Worm (Caenorhabditis elegans) whole organism, dauer: ENCODE results near the gene asp-2.

Experiments used
- unc-62 ChIP-seq: sonication (generic microtip); optimal IDR thresholded peaks from 2 replicates; lab custom pipeline; 2017; ENCODE audit warnings: missing biosample characterization, missing genetic modification reagents, missing genetic modification characterization

The asp-2 gene

ce11 chrV:9222819-9223218, 19.9 kb downstream of the asp-2 start:
- no peak for TF ChIP-seq unc-62 (GFP tag; lab: Kevin White, UChicago)

- TF ChIP-seq unc-62 (GFP tag; lab: Kevin White, UChicago), result no peak
Measured at ce11 chrV:9224377-9224776, 21.5 kb downstream of the asp-2 start.

- TF ChIP-seq unc-62 (GFP tag; lab: Kevin White, UChicago), result no peak
Measured at ce11 chrV:9224981-9225380, 22.1 kb downstream of the asp-2 start.

- TF ChIP-seq unc-62 (GFP tag; lab: Kevin White, UChicago), result no peak
Measured at ce11 chrV:9225675-9226144, 22.8 kb downstream of the asp-2 start, which contains the start of gene F07C3.2. F07C3.2 (plus strand) TSS chrV:9226094.

- no peak for TF ChIP-seq unc-62 (GFP tag; lab: Kevin White, UChicago)
Measured at ce11 chrV:9232296-9232695, 29.4 kb downstream of the asp-2 start, which contains the start of gene F07C3.3. F07C3.3 (minus strand) TSS chrV:9232396.

- no peak for TF ChIP-seq unc-62 (GFP tag; lab: Kevin White, UChicago)
Measured at ce11 chrV:9243171-9243996, 40.5 kb downstream of the asp-2 start, which contains the start of gene glo-4. glo-4 (minus strand) TSS chrV:9243221.

ce11 chrV:9246260-9246659, 43.4 kb downstream of the asp-2 start, which contains the start of gene aat-2:
aat-2 (minus strand) TSS chrV:9246360.
- no peak for TF ChIP-seq unc-62 (GFP tag; lab: Kevin White, UChicago)

ce11 chrV:9247416-9247815, 44.5 kb downstream of the asp-2 start:
- TF ChIP-seq unc-62 (GFP tag; lab: Kevin White, UChicago), result no peak

- TF ChIP-seq unc-62 (GFP tag; lab: Kevin White, UChicago), result no peak
Measured at ce11 chrV:9249206-9249605, 46.3 kb downstream of the asp-2 start, which contains the start of gene str-94. str-94 (minus strand) TSS chrV:9249306.

ce11 chrV:9249932-9250331, 47.1 kb downstream of the asp-2 start, which contains the start of gene ptd-2:
ptd-2 (plus strand) TSS chrV:9250232.
- TF ChIP-seq unc-62 (GFP tag; lab: Kevin White, UChicago), result no peak

ce11 chrV:9254012-9254696, 51.3 kb downstream of the asp-2 start, which contains the start of gene F07C3.9:
F07C3.9 (minus strand) TSS chrV:9254646.
- TF ChIP-seq unc-62 (GFP tag; lab: Kevin White, UChicago), result no peak
